Worm (Caenorhabditis elegans) whole organism, L3 larva: ENCODE measurements around the gene spe-49.

Experiments
- ama-1 ChIP-seq: fragments of 150-350 bp; optimal IDR thresholded peaks from 2 replicates; lab custom pipeline; 2018
- zag-1 ChIP-seq: fragments of 150-350 bp; optimal IDR thresholded peaks from 2 replicates; lab custom pipeline; 2014; ENCODE audit warnings: missing biosample characterization, missing genetic modification characterization

DNA sequence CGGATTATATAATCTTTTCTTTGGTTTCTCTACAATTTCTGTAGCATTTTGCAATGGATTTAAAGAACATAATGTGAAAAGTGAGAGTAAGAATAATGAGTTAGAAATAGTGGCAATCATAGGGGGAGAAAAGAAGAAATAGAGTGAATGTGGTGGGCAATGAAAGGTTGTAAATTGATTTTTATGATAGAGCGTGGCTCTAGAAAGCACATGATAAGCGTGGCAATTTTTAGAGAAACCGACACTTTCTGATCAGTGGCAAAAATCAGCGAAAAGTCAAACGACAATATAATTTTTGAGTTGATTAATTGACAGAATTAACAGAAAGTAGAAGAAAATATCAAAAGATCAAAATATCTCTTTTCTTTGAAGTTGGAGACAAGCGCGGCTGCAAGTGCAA, 11.2 kb downstream of the spe-49 start, which contains the start of gene K12B6.9:
- TF ChIP-seq ama-1 (lab: Kevin White, UChicago) (no peak), zag-1 (tag; lab: Kevin White, UChicago) (no peak)
